Fruit fly (Drosophila melanogaster) whole organism, prepupa: Measurements from ENCODE around the gene Antp.

Source experiments
- Blimp-1 ChIP-seq: fragments of 200-800 bp; sonication (Bioruptor generic); optimal IDR thresholded peaks from 3 replicates; lab custom pipeline; 2017; ENCODE audit warnings: missing biosample characterization, missing genetic modification characterization, mild to moderate bottlenecking, moderate library complexity, missing genetic modification reagents
- CG10631 ChIP-seq: fragments of 200-800 bp; sonication (Bioruptor generic); optimal IDR thresholded peaks from 2 replicates; lab custom pipeline; 2016; ENCODE audit warnings: missing biosample characterization, missing genetic modification characterization
- CG10669 ChIP-seq: fragments of 200-800 bp; sonication (Bioruptor generic); optimal IDR thresholded peaks from 3 replicates; lab custom pipeline; 2018; ENCODE audit warnings: missing biosample characterization, mild to moderate bottlenecking, missing genetic modification characterization, moderate library complexity
- CG11294 ChIP-seq: fragments of 200-800 bp; sonication (Bioruptor generic); IDR thresholded peaks from 2 replicates; pipeline ENCODE4 v1.3.6; 2022; ENCODE audit warnings: missing biosample characterization, missing genetic modification characterization
- CG11902 ChIP-seq: fragments of 200-800 bp; sonication (Bioruptor generic); optimal IDR thresholded peaks from 3 replicates; lab custom pipeline; 2016; ENCODE audit warnings: missing biosample characterization, missing genetic modification characterization
- CG16779 ChIP-seq: fragments of 200-800 bp; sonication (Bioruptor generic); optimal IDR thresholded peaks from 3 replicates; lab custom pipeline; 2017; ENCODE audit warnings: missing biosample characterization, mild to moderate bottlenecking, missing genetic modification characterization
- CG3032 ChIP-seq: fragments of 200-800 bp; optimal IDR thresholded peaks from 2 replicates; lab custom pipeline; 2019; ENCODE audit warnings: missing biosample characterization, mild to moderate bottlenecking, missing genetic modification characterization, moderate library complexity
- CG32006 ChIP-seq: fragments of 200-800 bp; sonication (Bioruptor generic); optimal IDR thresholded peaks from 3 replicates; lab custom pipeline; 2017; ENCODE audit warnings: missing biosample characterization, mild to moderate bottlenecking, missing genetic modification characterization
- CG34406 ChIP-seq: fragments of 200-800 bp; sonication (Bioruptor generic); optimal IDR thresholded peaks from 3 replicates; lab custom pipeline; 2016; ENCODE audit warnings: missing biosample characterization, missing genetic modification characterization
- CG3919 ChIP-seq: fragments of 200-800 bp; sonication (Bioruptor generic); optimal IDR thresholded peaks from 3 replicates; lab custom pipeline; 2016; ENCODE audit warnings: missing biosample characterization, missing genetic modification characterization
- CG4318 ChIP-seq: fragments of 200-800 bp; sonication (Bioruptor generic); optimal IDR thresholded peaks from 3 replicates; lab custom pipeline; 2017; ENCODE audit warnings: missing biosample characterization, mild to moderate bottlenecking, missing genetic modification characterization
- CG6276 ChIP-seq: fragments of 200-800 bp; sonication (Bioruptor generic); optimal IDR thresholded peaks from 2 replicates; lab custom pipeline; 2017; ENCODE audit warnings: missing biosample characterization, mild to moderate bottlenecking, missing genetic modification characterization
- CG6792 ChIP-seq: fragments of 200-800 bp; sonication (Bioruptor generic); optimal IDR thresholded peaks from 3 replicates; lab custom pipeline; 2016; ENCODE audit warnings: missing biosample characterization, missing genetic modification characterization
- CG6854 ChIP-seq: fragments of 200-800 bp; sonication (Bioruptor generic); optimal IDR thresholded peaks from 2 replicates; lab custom pipeline; 2017; ENCODE audit warnings: missing biosample characterization, mild to moderate bottlenecking, missing genetic modification characterization
- CG8119 ChIP-seq: fragments of 200-800 bp; sonication (Bioruptor generic); IDR thresholded peaks from 3 replicates; pipeline ENCODE4 v1.3.6; 2022; ENCODE audit warnings: missing biosample characterization, missing genetic modification characterization
- CG8319 ChIP-seq: fragments of 200-800 bp; sonication (Bioruptor generic); optimal IDR thresholded peaks from 3 replicates; lab custom pipeline; 2016; ENCODE audit warnings: missing biosample characterization, missing genetic modification characterization
- CG8632 ChIP-seq: fragments of 200-800 bp; sonication (Bioruptor generic); optimal IDR thresholded peaks from 3 replicates; lab custom pipeline; 2016; ENCODE audit warnings: missing biosample characterization, missing genetic modification characterization
- CG9139 ChIP-seq: fragments of 200-800 bp; sonication (Bioruptor generic); optimal IDR thresholded peaks from 3 replicates; lab custom pipeline; 2017; ENCODE audit warnings: missing biosample characterization, mild to moderate bottlenecking, missing genetic modification characterization
- Eip75B ChIP-seq: fragments of 200-800 bp; sonication (Bioruptor generic); optimal IDR thresholded peaks from 3 replicates; lab custom pipeline; 2016; ENCODE audit warnings: missing biosample characterization, missing genetic modification characterization
- Eip78C ChIP-seq: fragments of 200-800 bp; sonication (Bioruptor generic); peaks from one replicate; lab custom pipeline; 2016; ENCODE audit warnings: missing biosample characterization, missing genetic modification characterization
- Eip93F ChIP-seq: fragments of 200-800 bp; sonication (Bioruptor generic); optimal IDR thresholded peaks from 2 replicates; lab custom pipeline; 2016; ENCODE audit warnings: missing biosample characterization, mild to moderate bottlenecking, missing genetic modification characterization
- Ets21C ChIP-seq: fragments of 200-800 bp; sonication (Bioruptor generic); optimal IDR thresholded peaks from 3 replicates; lab custom pipeline; 2016; ENCODE audit warnings: missing biosample characterization, missing genetic modification characterization
- Gug ChIP-seq: fragments of 200-800 bp; sonication (Bioruptor generic); IDR thresholded peaks from 2 replicates; pipeline ENCODE4 v1.3.6; 2022; ENCODE audit warnings: missing biosample characterization, missing genetic modification characterization
- Hr38 ChIP-seq: sonication (Bioruptor generic); optimal IDR thresholded peaks from 2 replicates; lab custom pipeline; 2016; ENCODE audit warnings: missing biosample characterization, missing genetic modification characterization
- Hr39 ChIP-seq: fragments of 200-800 bp; sonication (Bioruptor generic); optimal IDR thresholded peaks from 2 replicates; lab custom pipeline; 2016; ENCODE audit warnings: missing biosample characterization, missing genetic modification characterization
- Lpt ChIP-seq: fragments of 200-800 bp; sonication (Bioruptor generic); optimal IDR thresholded peaks from 3 replicates; lab custom pipeline; 2016; ENCODE audit warnings: missing biosample characterization, missing genetic modification characterization
- Met ChIP-seq: fragments of 200-800 bp; sonication (Bioruptor generic); optimal IDR thresholded peaks from 3 replicates; lab custom pipeline; 2016; ENCODE audit warnings: missing biosample characterization, missing genetic modification characterization
- OdsH ChIP-seq: fragments of 200-800 bp; sonication (Bioruptor generic); optimal IDR thresholded peaks from 3 replicates; lab custom pipeline; 2016; ENCODE audit warnings: missing biosample characterization, missing genetic modification characterization
- Smox ChIP-seq: fragments of 200-800 bp; sonication (Bioruptor generic); optimal IDR thresholded peaks from 3 replicates; lab custom pipeline; 2016; ENCODE audit warnings: missing biosample characterization, missing genetic modification characterization
- Sox102F ChIP-seq: fragments of 200-800 bp; sonication (Bioruptor generic); optimal IDR thresholded peaks from 2 replicates; lab custom pipeline; 2016; ENCODE audit warnings: missing biosample characterization, mild to moderate bottlenecking, missing genetic modification characterization
- Sox15 ChIP-seq: fragments of 200-800 bp; sonication (Bioruptor generic); optimal IDR thresholded peaks from 3 replicates; lab custom pipeline; 2016; ENCODE audit warnings: missing biosample characterization, missing genetic modification characterization
- achi ChIP-seq: fragments of 200-800 bp; sonication (Bioruptor generic); optimal IDR thresholded peaks from 3 replicates; lab custom pipeline; 2016; ENCODE audit warnings: missing biosample characterization, missing genetic modification characterization
- acj6 ChIP-seq: fragments of 200-800 bp; sonication (Bioruptor generic); optimal IDR thresholded peaks from 3 replicates; lab custom pipeline; 2016; ENCODE audit warnings: missing biosample characterization, missing genetic modification characterization
- dac ChIP-seq: fragments of 200-800 bp; sonication (Bioruptor generic); optimal IDR thresholded peaks from 2 replicates; lab custom pipeline; 2017; ENCODE audit warnings: missing biosample characterization, mild to moderate bottlenecking, missing genetic modification characterization
- eg ChIP-seq: fragments of 200-800 bp; sonication (Bioruptor generic); IDR thresholded peaks from 3 replicates; pipeline ENCODE4 v1.3.6; 2022; ENCODE audit warnings: missing biosample characterization, missing genetic modification characterization
- esn ChIP-seq: fragments of 200-800 bp; sonication (Bioruptor generic); optimal IDR thresholded peaks from 2 replicates; lab custom pipeline; 2016; ENCODE audit warnings: missing biosample characterization, mild to moderate bottlenecking, missing genetic modification characterization, moderate library complexity
- lz ChIP-seq: fragments of 200-800 bp; sonication (Bioruptor generic); optimal IDR thresholded peaks from 3 replicates; lab custom pipeline; 2016; ENCODE audit warnings: missing biosample characterization, missing genetic modification characterization
- net ChIP-seq: fragments of 200-800 bp; sonication (Bioruptor generic); optimal IDR thresholded peaks from 3 replicates; lab custom pipeline; 2016; ENCODE audit warnings: missing biosample characterization, missing genetic modification characterization
- pdm3 ChIP-seq: fragments of 200-800 bp; sonication (Bioruptor generic); optimal IDR thresholded peaks from 3 replicates; lab custom pipeline; 2016; ENCODE audit warnings: missing biosample characterization, missing genetic modification characterization
- salr ChIP-seq, 2 experiments: fragments of 200-800 bp; sonication (Bioruptor generic); optimal IDR thresholded peaks; 3 replicates each; lab custom pipeline; 2016 to 2018; ENCODE audit warnings: missing biosample characterization in 2 of 2, missing genetic modification characterization in 2 of 2, mild to moderate bottlenecking in 1 of 2
- spab ChIP-seq: fragments of 200-800 bp; sonication (Bioruptor generic); optimal IDR thresholded peaks from 2 replicates; lab custom pipeline; 2017; ENCODE audit warnings: missing biosample characterization, mild to moderate bottlenecking, missing genetic modification characterization, missing genetic modification reagents
- ss ChIP-seq, 2 experiments: fragments of 200-800 bp; sonication (Bioruptor generic); optimal IDR thresholded peaks; 2 replicates in 1 of 2; 3 replicates in 1 of 2; lab custom pipeline; 2017 to 2018; ENCODE audit warnings: mild to moderate bottlenecking in 2 of 2, missing biosample characterization in 2 of 2, missing genetic modification characterization in 2 of 2, moderate library complexity in 1 of 2
- topi ChIP-seq: fragments of 200-800 bp; sonication (Bioruptor generic); optimal IDR thresholded peaks from 3 replicates; lab custom pipeline; 2016; ENCODE audit warnings: missing biosample characterization, missing genetic modification characterization

Gene Antp

DNA sequence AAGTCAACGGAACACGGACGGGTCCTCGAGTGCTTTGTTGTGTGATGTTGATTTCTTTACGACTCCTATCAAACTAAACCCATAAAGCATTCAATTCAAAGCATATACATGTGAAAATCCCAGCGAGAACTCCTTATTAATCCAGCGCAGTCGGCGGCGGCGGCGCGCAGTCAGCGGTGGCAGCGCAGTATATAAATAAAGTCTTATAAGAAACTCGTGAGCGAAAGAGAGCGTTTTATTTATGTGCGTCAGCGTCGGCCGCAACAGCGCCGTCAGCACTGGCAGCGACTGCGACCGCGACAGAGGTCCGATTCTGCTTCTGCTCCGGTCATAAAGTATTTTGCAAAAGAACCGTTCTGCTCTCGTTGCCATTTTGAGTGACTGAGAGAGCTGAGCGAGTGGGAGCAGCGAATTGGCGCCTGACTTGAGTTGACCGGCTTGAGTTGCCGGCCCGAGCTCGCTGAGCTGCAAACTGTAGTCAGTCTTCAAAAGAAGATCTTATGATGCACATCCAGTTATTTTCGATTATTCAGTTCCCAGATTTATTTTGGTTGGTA, at the start of gene Antp:
Gene Antp, minus strand, starts transcription at position 75 of the 557 bp plus-strand sequence.
- TF ChIP-seq salr (GFP tag; optimal IDR thresholded peaks at IDR 0.05; lab: Kevin White, UChicago), result no peak
- no peak for TF ChIP-seq CG10669 (GFP tag; lab: Kevin White, UChicago)
- TF ChIP-seq CG16779, result no peak
- no peak for TF ChIP-seq eg (GFP tag; lab: Robert Waterston, UW)
- no peak for TF ChIP-seq Hr38 (GFP tag; lab: Kevin White, UChicago)
- TF ChIP-seq Ets21C (GFP tag; lab: Kevin White, UChicago), result no peak
- no peak for TF ChIP-seq CG6854 (GFP tag; lab: Kevin White, UChicago)
- no peak for TF ChIP-seq dac
- TF ChIP-seq CG32006 (GFP tag; lab: Kevin White, UChicago), result no peak
- TF ChIP-seq, all 60 proteins: peak for 0

DNA sequence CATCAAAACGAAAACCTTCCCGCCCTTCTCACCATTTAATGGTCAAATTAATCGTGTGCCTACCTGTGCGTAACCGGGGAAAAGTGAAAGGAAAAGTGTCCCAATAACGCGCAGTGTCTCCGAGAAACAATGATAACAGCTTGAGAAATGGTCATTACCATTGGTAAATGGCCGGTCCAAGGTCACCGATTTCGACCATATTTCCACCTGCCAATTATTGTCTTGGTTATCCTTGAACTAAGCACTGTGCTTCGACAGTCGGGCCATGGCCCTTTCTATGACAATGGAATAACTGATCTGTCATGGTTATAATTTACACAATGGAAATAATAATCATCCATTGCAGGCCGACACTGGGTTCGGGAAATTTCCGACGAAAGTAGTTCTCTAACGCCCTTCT, 45.0 kb upstream of the Antp start:
- TF ChIP-seq ss (GFP tag; optimal IDR thresholded peaks at IDR 0.05; lab: Kevin White, UChicago) (no peak), CG3032 (tag; lab: Kevin White, UChicago) (no peak), CG34406 (GFP tag; lab: Kevin White, UChicago) (no peak), CG8319 (GFP tag; lab: Kevin White, UChicago) (no peak), achi (GFP tag; lab: Kevin White, UChicago) (no peak), CG16779 (no peak), CG9139 (GFP tag; lab: Kevin White, UChicago) (no peak), CG3919 (GFP tag; lab: Kevin White, UChicago) (no peak), Hr38 (GFP tag; lab: Kevin White, UChicago) (no peak), Sox15 (GFP tag; lab: Kevin White, UChicago) (no peak), Blimp-1 (GFP tag; lab: Kevin White, UChicago) (no peak), net (GFP tag; lab: Kevin White, UChicago) (no peak), CG10631 (GFP tag; lab: Kevin White, UChicago) (no peak), Ets21C (GFP tag; lab: Kevin White, UChicago) (no peak), CG8632 (no peak), Lpt (GFP tag; lab: Kevin White, UChicago) (no peak)

dm6 chr3R:7040894-7041293, 41.9 kb upstream of the Antp start:
- TF ChIP-seq eg (GFP tag; lab: Robert Waterston, UW) (no peak), Gug (GFP tag; lab: Robert Waterston, UW) (no peak), OdsH (no peak)

- no peak for TF ChIP-seq Eip93F (GFP tag; lab: Kevin White, UChicago)
- no peak for TF ChIP-seq CG11294 (GFP tag; lab: Robert Waterston, UW)
- TF ChIP-seq CG8119 (GFP tag; lab: Robert Waterston, UW), result no peak
- no peak for TF ChIP-seq Hr39
- peak; percentile 37 for TF ChIP-seq pdm3 (GFP tag; lab: Kevin White, UChicago)
- TF ChIP-seq CG3919 (GFP tag; lab: Kevin White, UChicago), result peak; percentile 57
- TF ChIP-seq net (GFP tag; lab: Kevin White, UChicago), result no peak
- peak; percentile 16 for TF ChIP-seq lz (GFP tag; lab: Kevin White, UChicago)
- peak; percentile 4 for TF ChIP-seq OdsH
- TF ChIP-seq CG6854 (GFP tag; lab: Kevin White, UChicago), result no peak
- TF ChIP-seq CG11902 (GFP tag; lab: Kevin White, UChicago), result no peak
- peak; percentile 24 for TF ChIP-seq Blimp-1 (GFP tag; lab: Kevin White, UChicago)
- TF ChIP-seq CG8632, result no peak
- peak; percentile 8 for TF ChIP-seq CG6792 (GFP tag; lab: Kevin White, UChicago)
- peak; percentile 53 for TF ChIP-seq Met (GFP tag; lab: Kevin White, UChicago)
- TF ChIP-seq topi (GFP tag; lab: Kevin White, UChicago), result peak; percentile 21
- no peak for TF ChIP-seq acj6 (GFP tag; lab: Kevin White, UChicago)
- TF ChIP-seq spab (GFP tag; lab: Kevin White, UChicago), result no peak
- TF ChIP-seq achi (GFP tag; lab: Kevin White, UChicago), result peak; percentile 25
- no peak for TF ChIP-seq Gug (GFP tag; lab: Robert Waterston, UW)
- TF ChIP-seq CG32006 (GFP tag; lab: Kevin White, UChicago), result no peak
- TF ChIP-seq CG6276, result no peak
- peak; percentile 13 for TF ChIP-seq Smox
- TF ChIP-seq Sox102F (GFP tag; lab: Kevin White, UChicago), result peak; percentile 57
- TF ChIP-seq CG4318, result no peak
- TF ChIP-seq eg (GFP tag; lab: Robert Waterston, UW), result no peak
- peak; percentile 48 for TF ChIP-seq esn (GFP tag; lab: Kevin White, UChicago)
- TF ChIP-seq Eip78C (GFP tag; lab: Kevin White, UChicago), result peak; percentile 72
- TF ChIP-seq CG9139 (GFP tag; lab: Kevin White, UChicago), result no peak
- TF ChIP-seq ss (GFP tag; optimal IDR thresholded peaks at IDR 0.05; lab: Kevin White, UChicago), result peak; percentile 7 to 19
- no peak for TF ChIP-seq Sox15 (GFP tag; lab: Kevin White, UChicago)
- TF ChIP-seq Eip75B (GFP tag; lab: Kevin White, UChicago), result peak; percentile 51
Measured at dm6 chr3R:7037250-7037802, 38.3 kb upstream of the Antp start.
